Worm (Caenorhabditis elegans) whole organism, L3 larva: ENCODE results near the gene C18B2.3.

Source experiments
- R02D3.7 ChIP-seq: fragments of 150-350 bp; optimal IDR thresholded peaks from 2 replicates; lab custom pipeline; 2014; ENCODE audit warnings: missing biosample characterization, missing genetic modification characterization
- ZK546.5 ChIP-seq: sonication (generic microtip); optimal IDR thresholded peaks from 2 replicates; lab custom pipeline; 2017; ENCODE audit warnings: missing biosample characterization, missing genetic modification characterization
- aly-2 ChIP-seq: fragments of 150-350 bp; optimal IDR thresholded peaks from 2 replicates; lab custom pipeline; 2014; ENCODE audit warnings: missing biosample characterization, missing genetic modification characterization
- ama-1 ChIP-seq: fragments of 150-350 bp; optimal IDR thresholded peaks from 2 replicates; lab custom pipeline; 2018
- ceh-16 ChIP-seq: sonication (generic microtip); optimal IDR thresholded peaks from 2 replicates; lab custom pipeline; 2017; ENCODE audit warnings: missing biosample characterization, missing genetic modification characterization
- ceh-82 ChIP-seq: fragments of 150-350 bp; optimal IDR thresholded peaks from 2 replicates; lab custom pipeline; 2014; ENCODE audit warnings: missing biosample characterization, missing genetic modification characterization
- egl-27 ChIP-seq: sonication (generic microtip); optimal IDR thresholded peaks from 4 replicates; lab custom pipeline; 2017; ENCODE audit warnings: missing biosample characterization, missing genetic modification reagents, missing genetic modification characterization
- egl-5 ChIP-seq: fragments of 150-350 bp; optimal IDR thresholded peaks from 2 replicates; lab custom pipeline; 2017; ENCODE audit warnings: missing biosample characterization, missing genetic modification reagents, missing genetic modification characterization, inconsistent platforms
- elt-1 ChIP-seq: fragments of 150-350 bp; optimal IDR thresholded peaks from 2 replicates; lab custom pipeline; 2014; ENCODE audit warnings: missing biosample characterization, missing genetic modification characterization
- elt-2 ChIP-seq: sonication (generic microtip); optimal IDR thresholded peaks from 2 replicates; lab custom pipeline; 2016; ENCODE audit warnings: missing genetic modification reagents, mild to moderate bottlenecking, missing genetic modification characterization, missing compliant biosample characterization
- elt-3 ChIP-seq, 3 experiments: fragments of 150-350 bp in 1 of 3; sonication (generic microtip) in 2 of 3; optimal IDR thresholded peaks; 2 replicates in 2 of 3; 4 replicates in 1 of 3; lab custom pipeline; 2014 to 2017; ENCODE audit warnings: missing biosample characterization in 3 of 3, missing genetic modification characterization in 3 of 3
- eor-1 ChIP-seq, 2 experiments: fragments of 150-350 bp; optimal IDR thresholded peaks; 2 replicates each; lab custom pipeline; 2014 to 2018; ENCODE audit warnings: missing biosample characterization in 2 of 2, missing genetic modification characterization in 2 of 2
- fkh-10 ChIP-seq: sonication (generic microtip); optimal IDR thresholded peaks from 2 replicates; lab custom pipeline; 2017; ENCODE audit warnings: missing biosample characterization, missing genetic modification reagents, missing genetic modification characterization
- fos-1 ChIP-seq: fragments of 150-350 bp; optimal IDR thresholded peaks from 2 replicates; lab custom pipeline; 2014; ENCODE audit warnings: missing biosample characterization, missing genetic modification characterization
- hmg-11 ChIP-seq: sonication (generic microtip); optimal IDR thresholded peaks from 2 replicates; lab custom pipeline; 2016; ENCODE audit warnings: missing genetic modification characterization, missing compliant biosample characterization
- jun-1 ChIP-seq: fragments of 150-350 bp; optimal IDR thresholded peaks from 2 replicates; lab custom pipeline; 2014; ENCODE audit warnings: missing biosample characterization, missing genetic modification reagents, missing genetic modification characterization
- lin-15B ChIP-seq: fragments of 150-350 bp; optimal IDR thresholded peaks from 2 replicates; lab custom pipeline; 2014; ENCODE audit warnings: missing biosample characterization, missing genetic modification characterization
- lin-39 ChIP-seq: fragments of 150-350 bp; optimal IDR thresholded peaks from 2 replicates; lab custom pipeline; 2018; ENCODE audit warnings: missing biosample characterization, missing genetic modification reagents, missing genetic modification characterization
- lsy-12 ChIP-seq: sonication (generic microtip); optimal IDR thresholded peaks from 2 replicates; lab custom pipeline; 2016; ENCODE audit warnings: mild to moderate bottlenecking, missing genetic modification characterization, missing compliant biosample characterization
- mdl-1 ChIP-seq: fragments of 150-350 bp; optimal IDR thresholded peaks from 2 replicates; lab custom pipeline; 2014; ENCODE audit warnings: missing biosample characterization, missing genetic modification characterization
- mml-1 ChIP-seq: fragments of 150-350 bp; sonication (generic microtip); optimal IDR thresholded peaks from 3 replicates; lab custom pipeline; 2014; ENCODE audit warnings: missing biosample characterization, missing genetic modification characterization
- nhr-11 ChIP-seq: fragments of 150-350 bp; optimal IDR thresholded peaks from 2 replicates; lab custom pipeline; 2014; ENCODE audit warnings: missing biosample characterization, missing genetic modification characterization
- nhr-12 ChIP-seq: fragments of 150-350 bp; optimal IDR thresholded peaks from 2 replicates; lab custom pipeline; 2014; ENCODE audit warnings: missing biosample characterization, missing genetic modification characterization
- nhr-23 ChIP-seq: fragments of 150-350 bp; optimal IDR thresholded peaks from 2 replicates; lab custom pipeline; 2014; ENCODE audit warnings: missing biosample characterization, missing genetic modification reagents, missing genetic modification characterization
- nhr-237 ChIP-seq: fragments of 150-350 bp; optimal IDR thresholded peaks from 2 replicates; lab custom pipeline; 2014; ENCODE audit warnings: missing biosample characterization, missing genetic modification characterization
- nhr-25 ChIP-seq: sonication (generic microtip); optimal IDR thresholded peaks from 2 replicates; lab custom pipeline; 2017; ENCODE audit warnings: missing biosample characterization, missing genetic modification characterization
- nhr-28 ChIP-seq: fragments of 150-350 bp; optimal IDR thresholded peaks from 2 replicates; lab custom pipeline; 2014; ENCODE audit warnings: missing biosample characterization, missing genetic modification characterization
- nhr-43 ChIP-seq: sonication (generic microtip); optimal IDR thresholded peaks from 2 replicates; lab custom pipeline; 2016; ENCODE audit warnings: mild to moderate bottlenecking, missing genetic modification characterization, missing compliant biosample characterization; ENCODE audit not compliant: poor library complexity, severe bottlenecking
- nhr-67 ChIP-seq: fragments of 150-350 bp; optimal IDR thresholded peaks from 2 replicates; lab custom pipeline; 2014; ENCODE audit warnings: missing biosample characterization, missing genetic modification characterization
- nhr-76 ChIP-seq: fragments of 150-350 bp; sonication (generic microtip); optimal IDR thresholded peaks from 5 replicates; lab custom pipeline; 2014; ENCODE audit warnings: missing biosample characterization, missing genetic modification characterization
- nhr-77 ChIP-seq: fragments of 150-350 bp; optimal IDR thresholded peaks from 2 replicates; lab custom pipeline; 2014; ENCODE audit warnings: missing biosample characterization, missing genetic modification characterization
- pha-4 ChIP-seq: fragments of 150-350 bp; optimal IDR thresholded peaks from 2 replicates; lab custom pipeline; 2014; ENCODE audit warnings: missing biosample characterization, missing genetic modification reagents, missing genetic modification characterization
- pqm-1 ChIP-seq: fragments of 150-350 bp; optimal IDR thresholded peaks from 2 replicates; lab custom pipeline; 2017; ENCODE audit warnings: missing biosample characterization, missing genetic modification characterization, inconsistent platforms
- sea-2 ChIP-seq: fragments of 150-350 bp; sonication (generic microtip); optimal IDR thresholded peaks from 4 replicates; lab custom pipeline; 2014; ENCODE audit warnings: missing biosample characterization, missing genetic modification reagents, missing genetic modification characterization
- skn-1 ChIP-seq: fragments of 150-350 bp; optimal IDR thresholded peaks from 2 replicates; lab custom pipeline; 2014; ENCODE audit warnings: missing biosample characterization, missing genetic modification characterization
- tbx-2 ChIP-seq: sonication (generic microtip); optimal IDR thresholded peaks from 2 replicates; lab custom pipeline; 2016; ENCODE audit warnings: mild to moderate bottlenecking, missing genetic modification characterization, missing compliant biosample characterization
- unc-39 ChIP-seq: sonication (generic microtip); optimal IDR thresholded peaks from 4 replicates; lab custom pipeline; 2017; ENCODE audit warnings: missing biosample characterization, missing genetic modification characterization
- unc-62 ChIP-seq: fragments of 150-350 bp; sonication (generic microtip); optimal IDR thresholded peaks from 4 replicates; lab custom pipeline; 2014; ENCODE audit warnings: missing biosample characterization, missing genetic modification reagents, missing genetic modification characterization
- zag-1 ChIP-seq: fragments of 150-350 bp; optimal IDR thresholded peaks from 2 replicates; lab custom pipeline; 2014; ENCODE audit warnings: missing biosample characterization, missing genetic modification characterization
- ztf-4 ChIP-seq: fragments of 150-350 bp; optimal IDR thresholded peaks from 2 replicates; lab custom pipeline; 2014; ENCODE audit warnings: missing biosample characterization, missing genetic modification characterization

The C18B2.3 gene

ce11 chrX:3631550-3631949, 29.9 kb downstream of the C18B2.3 start:
- TF ChIP-seq lin-39 (tag; lab: Kevin White, UChicago) = no peak
- no peak for TF ChIP-seq nhr-11 (tag; lab: Kevin White, UChicago)
- TF ChIP-seq hmg-11 (tag; lab: Kevin White, UChicago) = no peak

DNA sequence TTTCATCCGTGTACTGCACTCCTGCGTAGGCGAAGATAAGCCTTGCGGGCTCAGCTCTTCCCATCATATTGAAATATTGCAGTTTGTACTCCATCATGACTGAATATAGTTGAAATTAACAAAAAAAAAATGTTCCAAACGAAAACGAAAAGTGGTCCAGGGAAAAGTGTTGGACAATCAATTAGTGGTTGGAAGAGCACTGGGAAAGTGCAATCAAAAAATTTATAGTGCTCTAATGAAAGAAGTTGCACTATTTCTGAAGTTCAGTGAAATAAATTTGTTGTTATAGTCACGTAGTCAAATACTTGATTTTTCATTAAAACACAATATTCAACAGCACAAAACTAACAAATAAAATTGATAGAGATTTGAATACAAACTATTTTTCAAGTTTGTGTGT, 32.0 kb downstream of the C18B2.3 start, which contains the start of gene gst-11:
gst-11 (minus strand) TSS at position 101 of the 400 bp plus-strand sequence.
- TF ChIP-seq zag-1 (no peak), unc-39 (tag; lab: Kevin White, UChicago) (no peak), nhr-25 (tag; lab: Kevin White, UChicago) (no peak), ceh-82 (tag; lab: Kevin White, UChicago) (no peak), fkh-10 (GFP tag; lab: Kevin White, UChicago) (no peak), ceh-16 (tag; lab: Kevin White, UChicago) (no peak), tbx-2 (no peak), egl-5 (tag; lab: Kevin White, UChicago) (no peak), fos-1 (no peak), elt-2 (tag; lab: Kevin White, UChicago) (no peak)

ce11 chrX:3634782-3635181, 33.2 kb downstream of the C18B2.3 start:
- no peak for TF ChIP-seq ztf-4
- no peak for TF ChIP-seq mml-1 (tag; lab: Kevin White, UChicago)
- no peak for TF ChIP-seq sea-2 (GFP tag; lab: Kevin White, UChicago)
- no peak for TF ChIP-seq unc-62 (GFP tag; lab: Kevin White, UChicago)
- no peak for TF ChIP-seq zag-1
- TF ChIP-seq fkh-10 (GFP tag; lab: Kevin White, UChicago) = peak; percentile 5
- TF ChIP-seq nhr-67 = no peak
- no peak for TF ChIP-seq lin-15B (tag; lab: Kevin White, UChicago)

DNA sequence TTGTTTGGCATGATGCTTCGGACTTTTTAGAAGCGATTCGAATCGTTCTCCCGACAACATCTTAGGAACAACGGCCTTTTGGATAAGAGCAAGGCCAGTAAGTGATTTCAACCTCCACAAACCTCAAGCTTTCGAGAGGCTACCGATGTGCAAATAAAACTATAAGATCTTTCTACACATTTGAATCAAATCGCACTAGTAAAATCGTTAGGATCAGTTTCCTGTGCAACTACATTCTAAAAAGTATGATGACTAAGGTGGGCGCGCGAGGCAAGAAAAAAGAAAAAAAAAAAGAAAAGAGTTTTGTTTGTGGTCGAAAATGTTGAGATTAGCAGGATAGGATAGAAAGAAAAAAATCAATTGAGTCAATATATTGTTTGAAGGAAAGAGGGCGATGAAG, 43.2 kb downstream of the C18B2.3 start, which contains the start of gene tmem-24:
tmem-24 (minus strand) TSS at position 101 of the 400 bp plus-strand sequence.
- TF ChIP-seq hmg-11 (tag; lab: Kevin White, UChicago) = no peak
- TF ChIP-seq egl-27 = no peak
- no peak for TF ChIP-seq elt-3 (tag; optimal IDR thresholded peaks at IDR 0.05; lab: Kevin White, UChicago)

ce11 chrX:3645924-3646323, 44.3 kb downstream of the C18B2.3 start:
- no peak for TF ChIP-seq tbx-2
- no peak for TF ChIP-seq nhr-25 (tag; lab: Kevin White, UChicago)
- no peak for TF ChIP-seq nhr-237 (tag; lab: Kevin White, UChicago)
- no peak for TF ChIP-seq nhr-77 (tag; lab: Kevin White, UChicago)
- TF ChIP-seq, all 47 proteins: peak for 0

- no peak for TF ChIP-seq egl-5 (tag; lab: Kevin White, UChicago)
- no peak for TF ChIP-seq aly-2
- no peak for TF ChIP-seq elt-1
- TF ChIP-seq lin-39 (tag; lab: Kevin White, UChicago) = peak; percentile 69
- TF ChIP-seq skn-1 = peak; percentile 33
- TF ChIP-seq lsy-12 = no peak
- TF ChIP-seq nhr-43 (tag; lab: Kevin White, UChicago) = no peak
- TF ChIP-seq nhr-12 (tag; lab: Kevin White, UChicago) = no peak
- TF ChIP-seq nhr-77 (tag; lab: Kevin White, UChicago) = no peak
- no peak for TF ChIP-seq pqm-1 (tag; lab: Kevin White, UChicago)
- TF ChIP-seq jun-1 = peak; percentile 41
- peak; percentile 64 for TF ChIP-seq mdl-1 (tag; lab: Kevin White, UChicago)
- no peak for TF ChIP-seq nhr-28 (tag; lab: Kevin White, UChicago)
- TF ChIP-seq nhr-76 (tag; lab: Kevin White, UChicago) = no peak
- TF ChIP-seq sea-2 (GFP tag; lab: Kevin White, UChicago) = no peak
- TF ChIP-seq elt-3 (tag; optimal IDR thresholded peaks at IDR 0.05; lab: Kevin White, UChicago) = no peak
- TF ChIP-seq pha-4 (tag; lab: Kevin White, UChicago) = peak; percentile 82
- TF ChIP-seq ceh-82 (tag; lab: Kevin White, UChicago) = no peak
- no peak for TF ChIP-seq R02D3.7 (tag; lab: Kevin White, UChicago)
- no peak for TF ChIP-seq ztf-4
- TF ChIP-seq nhr-23 = peak; percentile 17
- no peak for TF ChIP-seq unc-62 (GFP tag; lab: Kevin White, UChicago)
- TF ChIP-seq hmg-11 (tag; lab: Kevin White, UChicago) = peak; percentile 83
- TF ChIP-seq nhr-67 = no peak
- TF ChIP-seq unc-39 (tag; lab: Kevin White, UChicago) = no peak
- TF ChIP-seq ama-1 (lab: Kevin White, UChicago) = no peak
- peak; percentile 41 for TF ChIP-seq elt-2 (tag; lab: Kevin White, UChicago)
- peak; percentile 44 for TF ChIP-seq nhr-25 (tag; lab: Kevin White, UChicago)
- no peak for TF ChIP-seq fkh-10 (GFP tag; lab: Kevin White, UChicago)
- peak; percentile 25 for TF ChIP-seq lin-15B (tag; lab: Kevin White, UChicago)
- TF ChIP-seq ZK546.5 (tag; lab: Kevin White, UChicago) = no peak
- no peak for TF ChIP-seq tbx-2
- TF ChIP-seq egl-27 = no peak
- no peak for TF ChIP-seq eor-1 (tag; optimal IDR thresholded peaks at IDR 0.05; lab: Kevin White, UChicago)
Observed at ce11 chrX:3650100-3650809, 48.6 kb downstream of the C18B2.3 start, which contains the start of the genes sax-1 and R11G1.2. sax-1 (minus strand) TSS chrX:3650150. R11G1.2 (plus strand) TSS chrX:3650614.
